Worm (Caenorhabditis elegans) whole organism, midembryonic: ENCODE data around the gene B0303.16.

ENCODE experiments used
- T22C8.4 ChIP-seq: fragments of 200-800 bp; sonication (Bioruptor generic); IDR thresholded peaks from 2 replicates; pipeline ENCODE4 v1.3.6; 2022; ENCODE audit warnings: missing genetic modification characterization, missing compliant biosample characterization
- flt-1 ChIP-seq: fragments of 200-800 bp; sonication (Bioruptor generic); IDR thresholded peaks from 2 replicates; pipeline ENCODE4 v1.3.6; 2022; ENCODE audit warnings: missing genetic modification characterization, missing compliant biosample characterization
- klf-2 ChIP-seq: fragments of 200-800 bp; sonication (Bioruptor generic); conservative IDR thresholded peaks from 2 replicates; pipeline ENCODE4 v1.3.6; 2022; ENCODE audit warnings: missing genetic modification reagents, missing genetic modification characterization, missing compliant biosample characterization
- med-1 ChIP-seq: sonication (generic microtip); optimal IDR thresholded peaks from 2 replicates; lab custom pipeline; 2017; ENCODE audit warnings: missing genetic modification characterization, mild to moderate bottlenecking, missing compliant biosample characterization, antibody characterized with exemption, missing genetic modification reagents; ENCODE audit not compliant: insufficient read depth
- ref-1 ChIP-seq: fragments of 200-800 bp; sonication (Bioruptor generic); conservative IDR thresholded peaks from 2 replicates; pipeline ENCODE4 v1.3.6; 2022; ENCODE audit warnings: missing genetic modification reagents, missing genetic modification characterization, missing compliant biosample characterization
- tab-1 ChIP-seq: fragments of 200-800 bp; sonication (Bioruptor generic); IDR thresholded peaks from 2 replicates; pipeline ENCODE4 v1.3.6; 2022; ENCODE audit warnings: missing genetic modification characterization, missing compliant biosample characterization
- ztf-23 ChIP-seq: fragments of 200-800 bp; sonication (Bioruptor generic); IDR thresholded peaks from 2 replicates; pipeline ENCODE4 v1.3.6; 2022; ENCODE audit warnings: missing genetic modification reagents, missing genetic modification characterization, missing compliant biosample characterization

DNA sequence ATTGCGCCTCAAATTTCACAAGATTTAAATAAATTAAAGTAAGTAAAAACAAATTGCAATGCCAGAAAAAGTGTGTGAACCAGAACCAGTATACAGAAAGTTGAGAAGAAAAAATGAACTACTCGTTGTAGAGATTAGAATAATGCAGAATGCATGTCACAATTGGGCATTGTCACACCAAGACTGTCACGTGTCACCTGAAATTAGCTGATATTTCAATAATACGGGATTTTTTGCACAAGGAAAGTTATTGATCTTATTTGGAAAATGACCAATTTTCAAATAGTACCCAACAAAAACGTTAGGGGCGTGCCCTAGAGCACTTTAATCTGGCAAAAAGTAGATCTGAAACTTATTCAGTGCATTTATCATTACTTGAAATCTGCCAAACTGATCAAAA, 37.1 kb downstream of the B0303.16 start:
- TF ChIP-seq ztf-23 (GFP tag; lab: Robert Waterston, UW) (no peak), tab-1 (no peak), T22C8.4 (GFP tag; lab: Robert Waterston, UW) (no peak), flt-1 (GFP tag; lab: Robert Waterston, UW) (no peak), ref-1 (no peak), klf-2 (GFP tag; lab: Robert Waterston, UW) (no peak), med-1 (GFP tag; lab: Kevin White, UChicago) (no peak)
